Worm (Caenorhabditis elegans): ENCODE data around the gene F08F1.3.
"Not testable (repeated sequence)": the region's sequence is repeated elsewhere in the genome, so short reads cannot be mapped to it uniquely, and the experiment has no call there.

F08F1.3 gene

DNA sequence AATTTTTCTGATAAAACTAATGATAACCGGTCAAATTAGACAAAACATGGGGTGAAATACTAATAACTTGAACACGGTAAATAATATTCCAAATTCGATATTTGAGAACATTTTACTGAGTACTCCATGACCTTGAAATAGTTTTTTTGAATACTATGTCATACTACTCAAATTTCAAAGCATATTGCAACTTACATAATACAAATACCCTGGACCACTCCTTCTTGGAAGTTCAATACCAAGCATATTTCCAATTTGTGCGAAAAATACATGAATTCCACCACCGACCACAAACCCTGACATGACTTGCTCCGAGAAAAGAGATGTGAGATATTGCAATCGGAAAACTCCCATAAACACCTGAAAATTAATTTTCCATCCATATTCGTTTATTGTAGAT lies 21.8 kb upstream of the F08F1.3 start:
- TF ChIP-seq cog-1 (tag; optimal IDR thresholded peaks at IDR 0.05) (no peak), ref-1 (GFP tag; conservative IDR thresholded peaks at IDR 0.05) (no peak), tab-1 (GFP tag; IDR thresholded peaks at IDR 0.05) (no peak), ztf-23 (GFP tag; IDR thresholded peaks at IDR 0.05) (no peak), med-1 (GFP tag; optimal IDR thresholded peaks at IDR 0.05; ENCODE audit: insufficient read depth) (no peak)

DNA sequence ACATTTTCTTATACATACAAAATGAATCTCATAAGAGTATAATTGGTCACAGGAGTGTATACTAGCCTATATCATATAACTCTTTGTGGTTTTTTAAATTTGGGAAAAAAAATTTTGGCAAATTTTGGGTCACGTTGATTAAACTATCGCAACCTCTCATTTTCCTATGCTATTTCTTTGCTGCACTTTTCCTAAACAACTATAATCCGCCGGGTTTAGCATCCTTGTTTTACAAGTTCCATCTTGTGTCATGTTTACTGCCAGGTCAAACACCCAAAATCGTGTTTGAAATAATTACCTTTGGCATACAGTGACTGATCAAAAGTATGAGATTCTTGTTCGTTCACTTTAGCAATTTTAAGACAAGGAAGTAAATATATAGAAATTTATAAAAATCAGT lies 20.4 kb upstream of the F08F1.3 start, which contains the start of gene sulp-3:
Gene sulp-3, minus strand, starts transcription at position 101 of the 400 bp plus-strand sequence.
- no peak for TF ChIP-seq ref-1 (GFP tag; conservative IDR thresholded peaks at IDR 0.05)
- no peak for TF ChIP-seq flt-1 (GFP tag; IDR thresholded peaks at IDR 0.05)
- no peak for TF ChIP-seq T22C8.4 (GFP tag; IDR thresholded peaks at IDR 0.05)

- not testable (repeated sequence) for TF ChIP-seq tab-1 (GFP tag; IDR thresholded peaks at IDR 0.05); klf-2 (GFP tag; conservative IDR thresholded peaks at IDR 0.05); T22C8.4 (GFP tag; IDR thresholded peaks at IDR 0.05)
Measured at ce11 chrX:8410754-8411153, 17.9 kb upstream of the F08F1.3 start, which contains the start of gene F08F1.9. Gene F08F1.9 (minus strand): TSS chrX:8410854.

- TF ChIP-seq tab-1 (GFP tag; IDR thresholded peaks at IDR 0.05) (no peak), klf-2 (GFP tag; conservative IDR thresholded peaks at IDR 0.05) (no peak), ztf-29 (GFP tag; IDR thresholded peaks at IDR 0.05) (no peak), T22C8.4 (GFP tag; IDR thresholded peaks at IDR 0.05) (no peak), ztf-23 (GFP tag; IDR thresholded peaks at IDR 0.05) (no peak), cog-1 (tag; optimal IDR thresholded peaks at IDR 0.05) (no peak), ref-1 (GFP tag; conservative IDR thresholded peaks at IDR 0.05) (no peak), flt-1 (GFP tag; IDR thresholded peaks at IDR 0.05) (no peak), med-1 (GFP tag; optimal IDR thresholded peaks at IDR 0.05; ENCODE audit: insufficient read depth) (no peak)
Measured at ce11 chrX:8413130-8413529, 15.5 kb upstream of the F08F1.3 start, which contains the start of gene F08F1.4. Gene F08F1.4 (plus strand): TSS chrX:8413430.

- TF ChIP-seq T22C8.4 (GFP tag; IDR thresholded peaks at IDR 0.05) (no peak), tab-1 (GFP tag; IDR thresholded peaks at IDR 0.05) (no peak), klf-2 (GFP tag; conservative IDR thresholded peaks at IDR 0.05) (no peak), flt-1 (GFP tag; IDR thresholded peaks at IDR 0.05) (no peak), cog-1 (tag; optimal IDR thresholded peaks at IDR 0.05) (no peak), ref-1 (GFP tag; conservative IDR thresholded peaks at IDR 0.05) (no peak), ztf-23 (GFP tag; IDR thresholded peaks at IDR 0.05) (no peak), med-1 (GFP tag; optimal IDR thresholded peaks at IDR 0.05; ENCODE audit: insufficient read depth) (no peak), ztf-29 (GFP tag; IDR thresholded peaks at IDR 0.05) (no peak)
Measured at ce11 chrX:8416819-8417218, 11.8 kb upstream of the F08F1.3 start, which contains the start of gene ced-8. Gene ced-8 (minus strand): TSS chrX:8416919.

DNA sequence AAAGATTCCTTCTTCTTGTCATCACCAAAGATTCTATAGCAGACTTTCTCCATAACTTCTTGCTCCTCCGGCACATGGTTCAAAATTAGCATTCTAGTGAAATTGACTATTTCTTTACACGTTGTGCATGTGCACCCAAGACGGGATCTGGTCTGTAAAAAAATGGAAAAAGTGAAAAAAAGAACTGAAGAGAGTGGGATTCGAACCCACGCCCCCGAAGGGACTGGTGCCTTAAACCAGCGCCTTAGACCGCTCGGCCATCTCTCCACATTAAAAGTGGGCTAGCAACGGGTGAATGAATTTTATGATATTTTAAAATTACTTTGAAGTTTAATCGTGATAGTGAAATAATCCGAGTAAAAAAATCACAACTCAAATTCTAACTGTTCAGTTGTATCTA lies 10.9 kb upstream of the F08F1.3 start:
- TF ChIP-seq T22C8.4 (GFP tag; IDR thresholded peaks at IDR 0.05) (no peak), ztf-23 (GFP tag; IDR thresholded peaks at IDR 0.05) (no peak), cog-1 (tag; optimal IDR thresholded peaks at IDR 0.05) (no peak)

ce11 chrX:8418382-8418781 lies 10.3 kb upstream of the F08F1.3 start, which contains the start of gene spp-13:
Gene spp-13 (minus strand): TSS chrX:8418524.
- no peak for TF ChIP-seq flt-1 (GFP tag; IDR thresholded peaks at IDR 0.05)
- no peak for TF ChIP-seq cog-1 (tag; optimal IDR thresholded peaks at IDR 0.05)
- TF ChIP-seq med-1 (GFP tag; optimal IDR thresholded peaks at IDR 0.05; ENCODE audit: insufficient read depth) = no peak
- no peak for TF ChIP-seq ref-1 (GFP tag; conservative IDR thresholded peaks at IDR 0.05)
- no peak for TF ChIP-seq klf-2 (GFP tag; conservative IDR thresholded peaks at IDR 0.05)
- TF ChIP-seq T22C8.4 (GFP tag; IDR thresholded peaks at IDR 0.05) = no peak
- TF ChIP-seq ztf-29 (GFP tag; IDR thresholded peaks at IDR 0.05) = no peak
- TF ChIP-seq ztf-23 (GFP tag; IDR thresholded peaks at IDR 0.05) = no peak
- no peak for TF ChIP-seq tab-1 (GFP tag; IDR thresholded peaks at IDR 0.05)

DNA sequence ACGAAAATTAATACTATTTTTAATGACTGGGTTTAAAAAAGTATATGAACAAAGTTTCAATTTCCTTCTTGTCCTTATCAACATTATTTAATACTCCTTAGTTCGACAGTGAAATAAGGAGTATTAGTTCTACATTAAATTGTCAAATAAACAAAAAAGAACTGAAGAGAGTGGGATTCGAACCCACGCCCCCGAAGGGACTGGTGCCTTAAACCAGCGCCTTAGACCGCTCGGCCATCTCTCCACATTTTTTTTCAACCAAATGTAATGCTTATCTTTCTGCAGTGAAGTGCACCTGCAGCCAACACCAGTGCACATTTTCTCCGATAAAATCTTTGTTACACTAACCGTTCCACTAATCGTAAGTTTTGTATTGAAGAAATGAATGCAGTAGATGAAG lies 9.4 kb upstream of the F08F1.3 start:
- TF ChIP-seq flt-1 (GFP tag; IDR thresholded peaks at IDR 0.05) (no peak), med-1 (GFP tag; optimal IDR thresholded peaks at IDR 0.05; ENCODE audit: insufficient read depth) (no peak), ztf-23 (GFP tag; IDR thresholded peaks at IDR 0.05) (no peak), tab-1 (GFP tag; IDR thresholded peaks at IDR 0.05) (no peak), ref-1 (GFP tag; conservative IDR thresholded peaks at IDR 0.05) (no peak), ztf-29 (GFP tag; IDR thresholded peaks at IDR 0.05) (no peak), cog-1 (tag; optimal IDR thresholded peaks at IDR 0.05) (no peak), T22C8.4 (GFP tag; IDR thresholded peaks at IDR 0.05) (no peak), klf-2 (GFP tag; conservative IDR thresholded peaks at IDR 0.05) (no peak)

ce11 chrX:8421594-8421993 lies 7.0 kb upstream of the F08F1.3 start:
- TF ChIP-seq T22C8.4 (GFP tag; IDR thresholded peaks at IDR 0.05) = no peak
- TF ChIP-seq flt-1 (GFP tag; IDR thresholded peaks at IDR 0.05) = no peak
- TF ChIP-seq ztf-23 (GFP tag; IDR thresholded peaks at IDR 0.05) = no peak
- TF ChIP-seq tab-1 (GFP tag; IDR thresholded peaks at IDR 0.05) = no peak
- no peak for TF ChIP-seq ztf-29 (GFP tag; IDR thresholded peaks at IDR 0.05)
- no peak for TF ChIP-seq cog-1 (tag; optimal IDR thresholded peaks at IDR 0.05)
- TF ChIP-seq ref-1 (GFP tag; conservative IDR thresholded peaks at IDR 0.05) = no peak
- TF ChIP-seq klf-2 (GFP tag; conservative IDR thresholded peaks at IDR 0.05) = no peak
- TF ChIP-seq med-1 (GFP tag; optimal IDR thresholded peaks at IDR 0.05; ENCODE audit: insufficient read depth) = no peak

DNA sequence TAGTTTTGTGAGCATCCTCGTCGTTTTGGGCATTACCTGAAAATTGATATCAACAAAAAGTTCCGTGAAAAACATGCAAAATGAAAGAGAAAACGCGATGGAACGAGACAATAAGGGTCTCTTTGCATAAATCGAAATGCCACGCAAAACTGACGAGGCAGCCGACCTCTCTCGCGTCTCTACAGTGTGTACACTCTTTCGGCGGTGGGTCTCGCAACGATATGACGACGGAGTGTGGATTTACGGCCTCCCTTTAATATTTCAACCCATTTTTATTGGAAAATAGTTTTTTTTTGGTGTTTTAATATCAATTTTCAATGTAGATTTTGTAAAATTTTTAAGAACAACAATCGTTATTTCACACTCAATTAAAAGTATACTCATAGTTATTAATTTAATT lies 6.6 kb upstream of the F08F1.3 start, which contains the start of gene tag-123:
Gene tag-123, minus strand, starts transcription at position 36 of the 400 bp plus-strand sequence.
- TF ChIP-seq tab-1 (GFP tag; IDR thresholded peaks at IDR 0.05) = no peak
- no peak for TF ChIP-seq flt-1 (GFP tag; IDR thresholded peaks at IDR 0.05)
- no peak for TF ChIP-seq cog-1 (tag; optimal IDR thresholded peaks at IDR 0.05)
- no peak for TF ChIP-seq ztf-29 (GFP tag; IDR thresholded peaks at IDR 0.05)
- TF ChIP-seq T22C8.4 (GFP tag; IDR thresholded peaks at IDR 0.05) = no peak
- no peak for TF ChIP-seq ref-1 (GFP tag; conservative IDR thresholded peaks at IDR 0.05)
- no peak for TF ChIP-seq klf-2 (GFP tag; conservative IDR thresholded peaks at IDR 0.05)
- TF ChIP-seq ztf-23 (GFP tag; IDR thresholded peaks at IDR 0.05) = no peak
- TF ChIP-seq med-1 (GFP tag; optimal IDR thresholded peaks at IDR 0.05; ENCODE audit: insufficient read depth) = no peak

Data from whole organism, midembryonic.